Fruit fly (Drosophila melanogaster): ENCODE measurements around the gene Mst36Fb.

The Mst36Fb gene

dm6 chr2L:18632389-18632788 is 42.5 kb downstream of the Mst36Fb start:
- TF ChIP-seq usp (GFP tag; optimal IDR thresholded peaks at IDR 0.05) = no peak
- TF ChIP-seq psq (optimal IDR thresholded peaks at IDR 0.05) = no peak
- TF ChIP-seq Dll (optimal IDR thresholded peaks at IDR 0.05) = no peak
- no peak for TF ChIP-seq EcR (GFP tag; optimal IDR thresholded peaks at IDR 0.05)
- no peak for TF ChIP-seq CG8478 (optimal IDR thresholded peaks at IDR 0.05)
- TF ChIP-seq pan (optimal IDR thresholded peaks at IDR 0.05) = no peak

- TF ChIP-seq usp (GFP tag; optimal IDR thresholded peaks at IDR 0.05) (no peak), psq (optimal IDR thresholded peaks at IDR 0.05) (no peak), pan (optimal IDR thresholded peaks at IDR 0.05) (no peak)
Observed at dm6 chr2L:18630611-18631221, 44.2 kb downstream of the Mst36Fb start.

DNA sequence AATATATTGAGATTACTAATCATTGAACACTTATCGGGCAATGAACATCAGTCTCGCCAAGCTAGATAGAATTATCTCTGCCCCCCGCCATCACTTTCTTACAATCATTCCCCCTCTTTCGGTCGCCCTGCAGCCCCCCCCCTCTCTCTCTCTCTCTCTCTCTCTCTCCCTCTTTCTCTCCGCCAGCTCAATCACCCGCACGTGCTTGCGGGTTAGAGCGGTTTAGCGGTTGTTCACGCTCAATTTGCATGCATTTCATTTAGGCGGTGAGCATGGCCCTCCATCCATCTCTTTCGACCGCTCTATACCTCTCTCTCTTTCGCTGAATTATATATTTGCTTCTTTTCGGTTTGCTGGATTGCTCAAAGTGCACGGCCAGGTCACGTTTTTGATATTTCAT is 45.8 kb downstream of the Mst36Fb start:
- TF ChIP-seq CG8478 (optimal IDR thresholded peaks at IDR 0.05) (no peak), usp (GFP tag; optimal IDR thresholded peaks at IDR 0.05) (no peak), psq (optimal IDR thresholded peaks at IDR 0.05) (no peak), EcR (GFP tag; optimal IDR thresholded peaks at IDR 0.05) (peak in 1 of 2 experiments; percentile 8)

- TF ChIP-seq CG8478 (optimal IDR thresholded peaks at IDR 0.05) = no peak
- TF ChIP-seq psq (optimal IDR thresholded peaks at IDR 0.05) = no peak
- TF ChIP-seq Dll (optimal IDR thresholded peaks at IDR 0.05) = no peak
- no peak for TF ChIP-seq usp (GFP tag; optimal IDR thresholded peaks at IDR 0.05)
- TF ChIP-seq pan (optimal IDR thresholded peaks at IDR 0.05) = no peak
- TF ChIP-seq EcR (GFP tag; optimal IDR thresholded peaks at IDR 0.05) = no peak
Observed at dm6 chr2L:18628104-18628503, 46.8 kb downstream of the Mst36Fb start.

DNA sequence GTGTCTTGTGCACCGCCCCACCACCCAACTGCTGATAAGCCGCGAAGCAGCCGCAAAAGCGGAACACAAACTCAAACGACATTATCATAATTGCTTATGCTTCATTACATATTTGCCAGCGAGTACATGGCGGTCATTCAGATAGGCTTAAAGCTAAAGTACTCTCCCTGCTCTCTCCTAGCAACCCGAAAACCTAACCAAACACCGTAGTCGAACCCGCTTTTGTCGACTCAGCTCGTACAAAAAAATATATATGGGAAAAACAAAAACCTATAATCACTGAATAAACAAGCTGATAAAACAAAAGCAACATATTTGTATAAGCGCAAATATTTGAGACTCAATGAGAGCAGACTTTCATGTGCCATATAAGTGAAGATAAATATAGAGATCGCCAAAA is 47.9 kb downstream of the Mst36Fb start:
- TF ChIP-seq pan (optimal IDR thresholded peaks at IDR 0.05) = no peak
- no peak for TF ChIP-seq EcR (GFP tag; optimal IDR thresholded peaks at IDR 0.05)
- TF ChIP-seq Dll (optimal IDR thresholded peaks at IDR 0.05) = no peak
- no peak for TF ChIP-seq psq (optimal IDR thresholded peaks at IDR 0.05)
- TF ChIP-seq usp (GFP tag; optimal IDR thresholded peaks at IDR 0.05) = no peak
- TF ChIP-seq CG8478 (optimal IDR thresholded peaks at IDR 0.05) = no peak

DNA sequence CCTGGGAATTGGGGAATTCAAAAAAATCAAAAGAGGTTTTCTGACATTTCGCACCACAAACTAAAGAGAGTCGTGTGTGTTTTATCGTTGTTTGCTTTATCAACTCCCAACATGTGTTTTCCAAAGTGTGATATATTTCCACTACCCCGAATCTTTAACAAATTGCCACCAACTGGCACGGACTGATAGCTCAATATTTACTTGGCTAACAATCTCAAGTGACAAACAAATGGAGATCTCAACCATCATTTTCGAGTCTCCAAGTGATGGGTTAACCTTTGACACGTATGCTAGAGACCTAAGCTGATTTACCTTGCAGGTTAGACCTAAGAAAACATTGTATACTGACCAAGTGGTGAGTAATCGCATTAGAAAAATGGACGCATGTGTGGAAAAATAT is 49.4 kb downstream of the Mst36Fb start:
- TF ChIP-seq CG8478 (optimal IDR thresholded peaks at IDR 0.05) = no peak

DNA sequence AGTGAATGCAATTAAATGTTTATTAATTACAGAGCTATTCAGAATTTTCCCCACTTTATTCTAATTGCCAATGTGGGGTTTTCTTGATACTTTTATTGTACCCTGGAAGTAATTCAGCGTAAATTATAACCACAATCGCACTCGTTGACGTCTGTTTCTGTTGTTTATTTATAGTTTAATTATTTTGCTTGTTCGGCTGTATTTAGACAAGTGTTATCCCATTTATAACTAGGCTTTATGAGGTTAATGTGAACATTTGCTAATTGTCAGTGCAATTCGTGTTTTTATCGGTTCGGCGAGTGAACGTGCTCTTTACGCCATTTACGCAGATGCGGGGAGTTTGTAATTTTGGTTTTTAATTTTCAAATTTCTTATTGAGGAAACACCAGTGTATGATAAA is 49.9 kb downstream of the Mst36Fb start:
- no peak for TF ChIP-seq Dll (optimal IDR thresholded peaks at IDR 0.05)
- TF ChIP-seq pan (optimal IDR thresholded peaks at IDR 0.05) = no peak
- TF ChIP-seq CG8478 (optimal IDR thresholded peaks at IDR 0.05) = no peak
- TF ChIP-seq psq (optimal IDR thresholded peaks at IDR 0.05) = no peak
- no peak for TF ChIP-seq EcR (GFP tag; optimal IDR thresholded peaks at IDR 0.05)
- TF ChIP-seq usp (GFP tag; optimal IDR thresholded peaks at IDR 0.05) = no peak

- TF ChIP-seq Dll (optimal IDR thresholded peaks at IDR 0.05) (no peak), usp (GFP tag; optimal IDR thresholded peaks at IDR 0.05) (no peak), EcR (GFP tag; optimal IDR thresholded peaks at IDR 0.05) (no peak), CG8478 (optimal IDR thresholded peaks at IDR 0.05) (no peak), psq (optimal IDR thresholded peaks at IDR 0.05) (no peak), pan (optimal IDR thresholded peaks at IDR 0.05) (no peak)
Observed at dm6 chr2L:18624362-18624761, 50.5 kb downstream of the Mst36Fb start.

DNA sequence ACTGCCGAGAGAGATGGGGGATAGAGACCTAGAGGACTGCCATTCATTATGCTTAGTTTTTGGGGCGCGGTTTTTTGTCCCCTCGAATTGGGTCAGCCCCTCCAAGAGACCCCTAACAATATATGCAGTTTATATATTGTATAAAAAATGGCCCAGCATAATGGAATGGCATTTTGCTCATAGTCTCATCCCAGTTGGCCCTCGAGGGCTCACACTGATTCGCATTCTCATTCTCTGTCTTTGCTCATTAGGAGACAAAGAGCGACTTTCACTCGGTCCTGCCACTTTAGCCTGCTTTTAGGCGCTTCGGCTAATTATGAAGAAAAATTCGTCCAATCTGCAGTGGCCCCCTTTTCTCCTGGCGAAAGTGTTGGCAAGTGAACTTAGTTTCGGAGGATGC is 51.5 kb downstream of the Mst36Fb start:
- TF ChIP-seq psq (optimal IDR thresholded peaks at IDR 0.05) = no peak
- no peak for TF ChIP-seq pan (optimal IDR thresholded peaks at IDR 0.05)
- no peak for TF ChIP-seq EcR (GFP tag; optimal IDR thresholded peaks at IDR 0.05)
- no peak for TF ChIP-seq usp (GFP tag; optimal IDR thresholded peaks at IDR 0.05)
- TF ChIP-seq CG8478 (optimal IDR thresholded peaks at IDR 0.05) = no peak
- no peak for TF ChIP-seq Dll (optimal IDR thresholded peaks at IDR 0.05)

All from whole organism.